Fruit fly (Drosophila melanogaster) S2 (cell line): ENCODE results near the gene CG5274.

ENCODE experiments used
- CG8478 ChIP-seq: fragments of >200 bp; optimal IDR thresholded peaks from 2 replicates; lab custom pipeline; 2018
- CTCF ChIP-seq, 2 experiments: fragments of >200 bp; optimal IDR thresholded peaks; 2 replicates each; lab custom pipeline; 2018

- TF ChIP-seq CTCF (optimal IDR thresholded peaks at IDR 0.05; lab: Kevin White, UChicago) (no peak), CG8478 (no peak)
Measured at dm6 chr3L:20410780-20411179, 16.7 kb downstream of the CG5274 start.
